Worm (Caenorhabditis elegans) whole organism, L1 larva: Measurements from ENCODE around the gene C24D10.4.

Experiments
- aly-2 ChIP-seq: fragments of 150-350 bp; optimal IDR thresholded peaks from 2 replicates; lab custom pipeline; 2014; ENCODE audit warnings: missing biosample characterization, missing genetic modification characterization
- ceh-63 ChIP-seq: fragments of 200-800 bp; sonication (Bioruptor generic); optimal IDR thresholded peaks from 2 replicates; lab custom pipeline; 2018; ENCODE audit warnings: mild to moderate bottlenecking, missing genetic modification characterization, missing compliant biosample characterization
- ceh-82 ChIP-seq, 3 experiments: fragments of 150-350 bp in 1 of 3; sonication (generic microtip) in 2 of 3; optimal IDR thresholded peaks; 2 replicates each; lab custom pipeline; 2014 to 2017; ENCODE audit warnings: missing biosample characterization in 3 of 3, missing genetic modification characterization in 3 of 3
- nhr-77 ChIP-seq: fragments of 150-350 bp; optimal IDR thresholded peaks from 2 replicates; lab custom pipeline; 2014; ENCODE audit warnings: missing biosample characterization, missing genetic modification characterization
- pqm-1 ChIP-seq: sonication (generic microtip); optimal IDR thresholded peaks from 3 replicates; lab custom pipeline; 2017; ENCODE audit warnings: missing biosample characterization, missing genetic modification characterization
- sptf-1 ChIP-seq: fragments of 150-350 bp; optimal IDR thresholded peaks from 2 replicates; lab custom pipeline; 2014; ENCODE audit warnings: missing biosample characterization, missing genetic modification characterization
- unc-130 ChIP-seq: fragments of 150-350 bp; optimal IDR thresholded peaks from 2 replicates; lab custom pipeline; 2017; ENCODE audit warnings: missing biosample characterization, missing genetic modification characterization, inconsistent platforms
- ztf-4 ChIP-seq: fragments of 150-350 bp; optimal IDR thresholded peaks from 2 replicates; lab custom pipeline; 2014; ENCODE audit warnings: missing biosample characterization, missing genetic modification characterization

DNA sequence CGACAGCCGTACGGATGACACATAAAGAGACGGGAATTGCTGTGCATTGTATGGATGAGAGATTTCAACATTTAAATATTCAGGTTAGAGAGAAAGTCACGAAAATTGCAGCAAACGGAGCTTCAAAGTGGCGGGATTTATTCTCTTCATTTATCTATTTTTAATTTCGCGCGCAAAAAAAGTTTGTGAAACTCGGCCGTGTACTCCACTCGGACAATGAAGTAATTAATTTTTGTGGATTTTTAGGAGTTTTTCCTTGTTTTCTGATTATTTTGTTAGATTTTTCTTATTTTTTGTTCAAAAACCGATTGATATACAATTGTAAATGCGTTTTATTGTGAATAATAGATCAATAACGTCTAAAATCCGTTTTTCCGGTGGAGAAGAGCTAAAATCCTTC is 27.7 kb downstream of the C24D10.4 start:
- TF ChIP-seq aly-2 (tag; lab: Kevin White, UChicago) (no peak), sptf-1 (no peak), ceh-63 (GFP tag; lab: Kevin White, UChicago) (no peak), ceh-82 (tag; optimal IDR thresholded peaks at IDR 0.05; lab: Kevin White, UChicago) (no peak), unc-130 (tag; lab: Kevin White, UChicago) (no peak), nhr-77 (tag; lab: Kevin White, UChicago) (no peak), ztf-4 (tag; lab: Kevin White, UChicago) (no peak), pqm-1 (tag; lab: Kevin White, UChicago) (no peak)
